Fruit fly (Drosophila melanogaster) whole organism, embryonic: Measurements from ENCODE around the gene Amacr.

Source experiments
- CG10209 ChIP-seq: fragments of 200-800 bp; sonication (Bioruptor generic); optimal IDR thresholded peaks from 3 replicates; lab custom pipeline; 2017; ENCODE audit warnings: missing biosample characterization, mild to moderate bottlenecking, missing genetic modification characterization, missing genetic modification reagents
- CG10321 ChIP-seq: fragments of 200-800 bp; sonication (Bioruptor generic); IDR thresholded peaks from 2 replicates; pipeline ENCODE4 v1.3.6; 2022; ENCODE audit warnings: missing biosample characterization, missing genetic modification characterization
- CG10366 ChIP-seq: fragments of 200-800 bp; sonication (Bioruptor generic); IDR thresholded peaks from 2 replicates; pipeline ENCODE4 v1.3.6; 2022; ENCODE audit warnings: missing biosample characterization, missing genetic modification characterization
- CG10431 ChIP-seq: fragments of 200-800 bp; sonication (Bioruptor generic); optimal IDR thresholded peaks from 3 replicates; lab custom pipeline; 2018; ENCODE audit warnings: missing biosample characterization, mild to moderate bottlenecking, missing genetic modification characterization
- CG11085 ChIP-seq: fragments of 200-800 bp; sonication (Bioruptor generic); IDR thresholded peaks from 2 replicates; pipeline ENCODE4 v1.3.6; 2022; ENCODE audit warnings: missing biosample characterization, missing genetic modification characterization
- CG11696 ChIP-seq: fragments of 200-800 bp; sonication (Bioruptor generic); IDR thresholded peaks from 2 replicates; pipeline ENCODE4 v1.3.6; 2022; ENCODE audit warnings: missing biosample characterization, missing genetic modification characterization
- CG12071 ChIP-seq: fragments of 200-800 bp; sonication (Bioruptor generic); optimal IDR thresholded peaks from 3 replicates; lab custom pipeline; 2018; ENCODE audit warnings: missing biosample characterization, mild to moderate bottlenecking, missing genetic modification characterization
- CG12104 ChIP-seq: fragments of 200-800 bp; sonication (Bioruptor generic); optimal IDR thresholded peaks from 3 replicates; lab custom pipeline; 2016; ENCODE audit warnings: missing biosample characterization, missing genetic modification characterization
- CG12219 ChIP-seq: fragments of 200-800 bp; sonication (Bioruptor generic); optimal IDR thresholded peaks from 3 replicates; lab custom pipeline; 2018; ENCODE audit warnings: missing biosample characterization, mild to moderate bottlenecking, missing genetic modification characterization
- CG13894 ChIP-seq: fragments of 200-800 bp; sonication (Bioruptor generic); optimal IDR thresholded peaks from 3 replicates; lab custom pipeline; 2018; ENCODE audit warnings: missing biosample characterization, mild to moderate bottlenecking, missing genetic modification characterization, moderate library complexity
- CG1832 ChIP-seq: fragments of 200-800 bp; sonication (Bioruptor generic); optimal IDR thresholded peaks from 2 replicates; lab custom pipeline; 2017; ENCODE audit warnings: missing biosample characterization, mild to moderate bottlenecking, missing genetic modification characterization, inconsistent platforms
- CG2120 ChIP-seq: fragments of 200-800 bp; sonication (Bioruptor generic); optimal IDR thresholded peaks from 3 replicates; lab custom pipeline; 2016; ENCODE audit warnings: missing biosample characterization, missing genetic modification characterization
- CG30431 ChIP-seq: fragments of 200-800 bp; sonication (Bioruptor generic); optimal IDR thresholded peaks from 2 replicates; lab custom pipeline; 2017; ENCODE audit warnings: missing biosample characterization, missing genetic modification characterization
- CG33557 ChIP-seq: fragments of 200-800 bp; sonication (Bioruptor generic); optimal IDR thresholded peaks from 2 replicates; lab custom pipeline; 2019; ENCODE audit warnings: missing biosample characterization, mild to moderate bottlenecking, missing genetic modification characterization, moderate library complexity
- CG3407 ChIP-seq: fragments of 200-800 bp; sonication (Bioruptor generic); optimal IDR thresholded peaks from 2 replicates; lab custom pipeline; 2018; ENCODE audit warnings: missing biosample characterization, mild to moderate bottlenecking, missing genetic modification characterization
- CG4404 ChIP-seq: fragments of 200-800 bp; sonication (Bioruptor generic); IDR thresholded peaks from 2 replicates; pipeline ENCODE4 v1.3.6; 2022; ENCODE audit warnings: missing biosample characterization, missing genetic modification characterization
- CG6813 ChIP-seq: fragments of 200-800 bp; sonication (Bioruptor generic); optimal IDR thresholded peaks from 2 replicates; lab custom pipeline; 2017; ENCODE audit warnings: missing biosample characterization, missing genetic modification characterization, mild to moderate bottlenecking, moderate library complexity, missing genetic modification reagents
- CG7556 ChIP-seq: fragments of 200-800 bp; sonication (Bioruptor generic); optimal IDR thresholded peaks from 2 replicates; lab custom pipeline; 2017; ENCODE audit warnings: missing biosample characterization, mild to moderate bottlenecking, missing genetic modification characterization
- CG8944 ChIP-seq: fragments of 200-800 bp; sonication (Bioruptor generic); optimal IDR thresholded peaks from 3 replicates; lab custom pipeline; 2016; ENCODE audit warnings: missing biosample characterization, missing genetic modification characterization
- Dad ChIP-seq: fragments of 200-800 bp; sonication (Bioruptor generic); optimal IDR thresholded peaks from 3 replicates; lab custom pipeline; 2016; ENCODE audit warnings: missing biosample characterization, missing genetic modification characterization
- Dip2 ChIP-seq: fragments of 200-800 bp; sonication (Bioruptor generic); IDR thresholded peaks from 2 replicates; pipeline ENCODE4 v1.3.6; 2022; ENCODE audit warnings: missing biosample characterization, missing genetic modification characterization
- Hr39 ChIP-seq: fragments of >200 bp; optimal IDR thresholded peaks from 2 replicates; lab custom pipeline; 2017
- Lim3 ChIP-seq: fragments of 200-800 bp; sonication (Bioruptor generic); IDR thresholded peaks from 2 replicates; pipeline ENCODE4 v1.3.6; 2022; ENCODE audit warnings: missing biosample characterization, missing genetic modification characterization
- MBD-R2 ChIP-seq: fragments of 200-800 bp; sonication (Bioruptor generic); IDR thresholded peaks from 2 replicates; pipeline ENCODE4 v1.3.6; 2022; ENCODE audit warnings: missing biosample characterization, missing genetic modification characterization
- Med ChIP-seq: fragments of 200-800 bp; sonication (Bioruptor generic); peaks from one replicate; lab custom pipeline; 2016; ENCODE audit warnings: missing biosample characterization, missing genetic modification characterization, mild to moderate bottlenecking, inconsistent platforms, moderate library complexity
- NK7.1 ChIP-seq: fragments of 200-800 bp; sonication (Bioruptor generic); optimal IDR thresholded peaks from 3 replicates; lab custom pipeline; 2016; ENCODE audit warnings: missing biosample characterization, missing genetic modification characterization
- Nf-YB ChIP-seq: fragments of 200-800 bp; sonication (Bioruptor generic); optimal IDR thresholded peaks from 3 replicates; lab custom pipeline; 2019; ENCODE audit warnings: missing biosample characterization, mild to moderate bottlenecking, missing genetic modification characterization, moderate library complexity
- Nf-YC ChIP-seq: fragments of 200-800 bp; optimal IDR thresholded peaks from 3 replicates; lab custom pipeline; 2019; ENCODE audit warnings: missing biosample characterization, mild to moderate bottlenecking, missing genetic modification characterization, moderate library complexity
- Oaz ChIP-seq: fragments of 200-800 bp; sonication (Bioruptor generic); IDR thresholded peaks from 2 replicates; pipeline ENCODE4 v1.3.6; 2022; ENCODE audit warnings: missing biosample characterization, missing genetic modification characterization
- Stat92E ChIP-seq, 3 experiments: fragments of >200 bp in 2 of 3; fragments of 200-800 bp in 1 of 3; sonication (Bioruptor generic) in 1 of 3; optimal IDR thresholded peaks; 2 replicates each; lab custom pipeline; 2017 to 2019; ENCODE audit warnings: missing biosample characterization in 3 of 3, missing genetic modification characterization in 3 of 3, mild to moderate bottlenecking in 1 of 3, moderate library complexity in 1 of 3
- ase ChIP-seq: fragments of 200-800 bp; sonication (Bioruptor generic); IDR thresholded peaks from 3 replicates; pipeline ENCODE4 v1.3.6; 2022; ENCODE audit warnings: missing biosample characterization, missing genetic modification characterization
- bcd ChIP-seq: fragments of 200-800 bp; sonication (Bioruptor generic); optimal IDR thresholded peaks from 2 replicates; lab custom pipeline; 2017; ENCODE audit warnings: missing biosample characterization, mild to moderate bottlenecking, missing genetic modification characterization
- cad ChIP-seq: fragments of >200 bp; optimal IDR thresholded peaks from 2 replicates; lab custom pipeline; 2017; ENCODE audit warnings: missing biosample characterization, missing genetic modification characterization
- caup ChIP-seq: fragments of 200-800 bp; sonication (Bioruptor generic); optimal IDR thresholded peaks from 3 replicates; lab custom pipeline; 2017; ENCODE audit warnings: missing biosample characterization, mild to moderate bottlenecking, missing genetic modification characterization, moderate library complexity; ENCODE audit not compliant: severe bottlenecking
- crol ChIP-seq: fragments of 200-800 bp; sonication (Bioruptor generic); IDR thresholded peaks from 2 replicates; pipeline ENCODE4 v1.3.6; 2022; ENCODE audit warnings: missing biosample characterization, missing genetic modification characterization
- exex ChIP-seq: fragments of 200-800 bp; sonication (Bioruptor generic); optimal IDR thresholded peaks from 4 replicates; lab custom pipeline; 2018; ENCODE audit warnings: missing biosample characterization, mild to moderate bottlenecking, missing genetic modification characterization, moderate library complexity
- hb ChIP-seq: fragments of 200-800 bp; sonication (Bioruptor generic); IDR thresholded peaks from 3 replicates; pipeline ENCODE4 v1.3.6; 2022; ENCODE audit warnings: missing biosample characterization, missing genetic modification characterization; ENCODE audit not compliant: partially characterized antibody
- lmd ChIP-seq: fragments of 200-800 bp; sonication (Bioruptor generic); IDR thresholded peaks from 2 replicates; pipeline ENCODE4 v1.3.6; 2022; ENCODE audit warnings: missing biosample characterization, missing genetic modification characterization
- mirr ChIP-seq: fragments of 200-800 bp; sonication (Bioruptor generic); optimal IDR thresholded peaks from 3 replicates; lab custom pipeline; 2018; ENCODE audit warnings: missing biosample characterization, mild to moderate bottlenecking, missing genetic modification characterization
- oc ChIP-seq: fragments of 200-800 bp; sonication (Bioruptor generic); optimal IDR thresholded peaks from 2 replicates; lab custom pipeline; 2018; ENCODE audit warnings: missing biosample characterization, mild to moderate bottlenecking, missing genetic modification characterization, moderate library complexity
- peb ChIP-seq: fragments of 200-800 bp; sonication (Bioruptor generic); IDR thresholded peaks from 2 replicates; pipeline ENCODE4 v1.3.6; 2022; ENCODE audit warnings: missing biosample characterization, missing genetic modification characterization
- phol ChIP-seq: fragments of 200-800 bp; sonication (Bioruptor generic); optimal IDR thresholded peaks from 3 replicates; lab custom pipeline; 2018; ENCODE audit warnings: missing biosample characterization, mild to moderate bottlenecking, missing genetic modification characterization, moderate library complexity
- pnt ChIP-seq: fragments of 200-800 bp; sonication (Bioruptor generic); optimal IDR thresholded peaks from 3 replicates; lab custom pipeline; 2016; ENCODE audit warnings: missing biosample characterization, missing genetic modification characterization
- sug ChIP-seq: fragments of 200-800 bp; optimal IDR thresholded peaks from 2 replicates; lab custom pipeline; 2019; ENCODE audit warnings: missing biosample characterization, mild to moderate bottlenecking, missing genetic modification characterization, moderate library complexity
- tio ChIP-seq: fragments of 200-800 bp; sonication (Bioruptor generic); optimal IDR thresholded peaks from 2 replicates; lab custom pipeline; 2017; ENCODE audit warnings: missing biosample characterization, missing genetic modification characterization, inconsistent platforms
- z ChIP-seq: fragments of 200-800 bp; sonication (Bioruptor generic); IDR thresholded peaks from 3 replicates; pipeline ENCODE4 v1.3.6; 2022; ENCODE audit warnings: missing biosample characterization, missing genetic modification characterization
- zen ChIP-seq: fragments of 200-800 bp; sonication (Bioruptor generic); optimal IDR thresholded peaks from 3 replicates; lab custom pipeline; 2018; ENCODE audit warnings: missing biosample characterization, mild to moderate bottlenecking, missing genetic modification characterization, moderate library complexity

Gene Amacr

dm6 chr2L:20778380-20778779 lies 26.2 kb upstream of the Amacr start (continued):
- no peak for TF ChIP-seq CG10209 (GFP tag; lab: Kevin White, UChicago)
- no peak for TF ChIP-seq CG6813
- no peak for TF ChIP-seq Dad
- no peak for TF ChIP-seq pnt (GFP tag; lab: Kevin White, UChicago)
- TF ChIP-seq CG10366 (GFP tag; lab: Robert Waterston, UW): no peak
- no peak for TF ChIP-seq CG30431 (GFP tag; lab: Kevin White, UChicago)
- TF ChIP-seq zen (tag; lab: Kevin White, UChicago): peak; percentile 77
- TF ChIP-seq peb (GFP tag; lab: Robert Waterston, UW): no peak

dm6 chr2L:20776940-20777502 lies 24.9 kb upstream of the Amacr start:
- TF ChIP-seq Nf-YC: peak; percentile 68
- TF ChIP-seq CG8944 (GFP tag; lab: Kevin White, UChicago): no peak
- peak; percentile 38 for TF ChIP-seq Med (GFP tag; lab: Kevin White, UChicago)
- peak; percentile 71 for TF ChIP-seq CG1832 (GFP tag; lab: Kevin White, UChicago)
- TF ChIP-seq z: peak; percentile 60; the same call in 1 of the 3 replicates
- no peak for TF ChIP-seq CG10431
- no peak for TF ChIP-seq CG4404
- TF ChIP-seq phol (tag; lab: Kevin White, UChicago): peak; percentile 16
- TF ChIP-seq MBD-R2 (GFP tag; lab: Robert Waterston, UW): no peak
- TF ChIP-seq CG11696 (GFP tag; lab: Robert Waterston, UW): no peak
- TF ChIP-seq Nf-YB (GFP tag; lab: Kevin White, UChicago): peak; percentile 87
- no peak for TF ChIP-seq oc (tag; lab: Kevin White, UChicago)
- TF ChIP-seq Lim3 (GFP tag; lab: Robert Waterston, UW): no peak
- no peak for TF ChIP-seq lmd (GFP tag; lab: Robert Waterston, UW)
- TF ChIP-seq Stat92E (GFP tag; optimal IDR thresholded peaks at IDR 0.05; lab: Kevin White, UChicago): no peak
- no peak for TF ChIP-seq Hr39 (lab: Kevin White, UChicago)
- no peak for TF ChIP-seq CG7556 (GFP tag; lab: Kevin White, UChicago)
- no peak for TF ChIP-seq mirr (GFP tag; lab: Kevin White, UChicago)
- no peak for TF ChIP-seq Oaz (GFP tag; lab: Robert Waterston, UW)
- 0 out of 2 replicates have a peak, but pooled peaks have one; percentile 21 for TF ChIP-seq CG10321
- TF ChIP-seq ase (GFP tag; lab: Robert Waterston, UW): no peak
- no peak for TF ChIP-seq caup (GFP tag; lab: Kevin White, UChicago)
- no peak for TF ChIP-seq bcd (GFP tag; lab: Kevin White, UChicago)
- peak; percentile 89 for TF ChIP-seq cad
- no peak for TF ChIP-seq NK7.1 (GFP tag; lab: Kevin White, UChicago)
- TF ChIP-seq, all 482 proteins: peak for 8

DNA sequence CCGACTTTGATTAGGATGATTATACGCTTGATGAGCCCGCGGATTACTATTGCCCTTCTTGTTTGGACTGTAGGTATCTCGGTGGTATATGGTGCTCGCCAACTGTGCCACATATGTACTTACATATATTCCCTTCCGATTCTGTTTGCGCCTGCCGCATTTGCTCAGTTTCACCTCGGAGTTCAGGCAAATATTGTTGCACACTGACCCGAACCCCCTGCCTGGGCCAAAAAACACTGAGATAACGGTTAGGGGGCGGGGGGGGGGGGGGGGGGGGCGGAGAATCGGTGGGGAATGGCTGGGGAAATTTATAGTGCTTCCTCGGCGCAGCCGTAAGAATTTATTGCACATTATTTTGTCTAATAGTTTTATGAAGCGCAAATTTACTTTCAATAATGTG lies 23.8 kb upstream of the Amacr start:
- TF ChIP-seq CG12071 (GFP tag; lab: Kevin White, UChicago) (no peak), CG12219 (GFP tag; lab: Kevin White, UChicago) (no peak), CG3407 (no peak), exex (peak; percentile 55), crol (GFP tag; lab: Robert Waterston, UW) (peak; percentile 41; the same call in 1 of the 2 replicates), tio (GFP tag; lab: Kevin White, UChicago) (no peak), CG11085 (GFP tag; lab: Robert Waterston, UW) (0 out of 2 replicates have a peak, but pooled peaks have one; percentile 27), Dip2 (GFP tag; lab: Robert Waterston, UW) (no peak), CG12104 (GFP tag; lab: Kevin White, UChicago) (no peak), hb (no peak), CG13894 (tag; lab: Kevin White, UChicago) (no peak), CG2120 (GFP tag; lab: Kevin White, UChicago) (no peak), CG33557 (no peak), sug (tag; lab: Kevin White, UChicago) (peak; percentile 56)
